Worm (Caenorhabditis elegans) whole organism, early embryonic: Measurements from ENCODE around the gene rabx-5.

Experiments
- B0310.2 ChIP-seq: sonication (generic microtip); optimal IDR thresholded peaks from 2 replicates; lab custom pipeline; 2016; ENCODE audit warnings: mild to moderate bottlenecking, missing genetic modification characterization, missing compliant biosample characterization
- F13C5.2 ChIP-seq: sonication (generic microtip); optimal IDR thresholded peaks from 2 replicates; lab custom pipeline; 2017; ENCODE audit warnings: mild to moderate bottlenecking, missing genetic modification characterization, inconsistent platforms, missing compliant biosample characterization
- aly-1 ChIP-seq: sonication (generic microtip); optimal IDR thresholded peaks from 2 replicates; lab custom pipeline; 2016; ENCODE audit warnings: missing genetic modification characterization, missing compliant biosample characterization
- ama-1 ChIP-seq: fragments of 150-350 bp; optimal IDR thresholded peaks from 2 replicates; lab custom pipeline; 2014
- ceh-13 ChIP-seq: fragments of 200-800 bp; sonication (Bioruptor generic); optimal IDR thresholded peaks from 2 replicates; lab custom pipeline; 2018; ENCODE audit warnings: mild to moderate bottlenecking, missing genetic modification characterization, missing compliant biosample characterization
- ceh-36 ChIP-seq: sonication (generic microtip); optimal IDR thresholded peaks from 2 replicates; lab custom pipeline; 2016; ENCODE audit warnings: missing genetic modification characterization, inconsistent platforms, missing compliant biosample characterization
- ets-7 ChIP-seq: sonication (generic microtip); optimal IDR thresholded peaks from 2 replicates; lab custom pipeline; 2016; ENCODE audit warnings: missing genotype, missing genetic modification characterization, missing compliant biosample characterization
- flt-1 ChIP-seq: fragments of 200-800 bp; sonication (Bioruptor generic); IDR thresholded peaks from 2 replicates; pipeline ENCODE4 v1.3.6; 2022; ENCODE audit warnings: missing genetic modification characterization, missing compliant biosample characterization
- hmbx-1 ChIP-seq: sonication (generic microtip); optimal IDR thresholded peaks from 2 replicates; lab custom pipeline; 2016; ENCODE audit warnings: mild to moderate bottlenecking, missing genetic modification characterization, missing compliant biosample characterization
- hmg-4 ChIP-seq: fragments of 200-800 bp; sonication (Bioruptor generic); optimal IDR thresholded peaks from 2 replicates; lab custom pipeline; 2018; ENCODE audit warnings: mild to moderate bottlenecking, missing genetic modification characterization, missing compliant biosample characterization
- hnd-1 ChIP-seq: sonication (generic microtip); optimal IDR thresholded peaks from 2 replicates; lab custom pipeline; 2016; ENCODE audit warnings: missing genetic modification characterization, missing compliant biosample characterization
- pes-1 ChIP-seq: fragments of 200-800 bp; sonication (Bioruptor generic); IDR thresholded peaks from 2 replicates; pipeline ENCODE4 v1.3.6; 2022; ENCODE audit warnings: missing genetic modification reagents, missing genetic modification characterization, missing compliant biosample characterization
- scrt-1 ChIP-seq: fragments of 200-800 bp; sonication (Bioruptor generic); IDR thresholded peaks from 2 replicates; pipeline ENCODE4 v1.3.6; 2022; ENCODE audit warnings: missing genetic modification characterization, missing compliant biosample characterization
- sea-1 ChIP-seq: fragments of 200-800 bp; sonication (Bioruptor generic); conservative IDR thresholded peaks from 2 replicates; pipeline ENCODE4 v1.3.6; 2022; ENCODE audit warnings: missing genetic modification characterization, missing compliant biosample characterization
- tbx-11 ChIP-seq: fragments of 200-800 bp; sonication (Bioruptor generic); IDR thresholded peaks from 2 replicates; pipeline ENCODE4 v1.3.6; 2022; ENCODE audit warnings: missing genetic modification characterization, missing compliant biosample characterization
- tbx-37 ChIP-seq: fragments of 200-800 bp; sonication (Bioruptor generic); conservative IDR thresholded peaks from 2 replicates; pipeline ENCODE4 v1.3.6; 2022; ENCODE audit warnings: missing genetic modification reagents, missing genetic modification characterization, missing compliant biosample characterization
- tra-4 ChIP-seq: sonication (generic microtip); optimal IDR thresholded peaks from 2 replicates; lab custom pipeline; 2017; ENCODE audit warnings: missing genetic modification characterization, missing compliant biosample characterization

Gene rabx-5

ce11 chrIII:10637933-10638332, 32.8 kb downstream of the rabx-5 start:
- TF ChIP-seq ceh-36 (tag; lab: Kevin White, UChicago) (no peak), aly-1 (tag; lab: Kevin White, UChicago) (no peak), scrt-1 (GFP tag; lab: Robert Waterston, UW) (no peak), hmbx-1 (tag; lab: Kevin White, UChicago) (no peak), hmg-4 (GFP tag; lab: Kevin White, UChicago) (no peak), sea-1 (no peak), hnd-1 (tag; lab: Kevin White, UChicago) (no peak), B0310.2 (tag; lab: Kevin White, UChicago) (no peak), F13C5.2 (tag; lab: Kevin White, UChicago) (no peak), flt-1 (GFP tag; lab: Robert Waterston, UW) (no peak), pes-1 (GFP tag; lab: Robert Waterston, UW) (no peak), tra-4 (tag; lab: Kevin White, UChicago) (no peak), tbx-37 (no peak), ama-1 (lab: Kevin White, UChicago) (no peak)

DNA sequence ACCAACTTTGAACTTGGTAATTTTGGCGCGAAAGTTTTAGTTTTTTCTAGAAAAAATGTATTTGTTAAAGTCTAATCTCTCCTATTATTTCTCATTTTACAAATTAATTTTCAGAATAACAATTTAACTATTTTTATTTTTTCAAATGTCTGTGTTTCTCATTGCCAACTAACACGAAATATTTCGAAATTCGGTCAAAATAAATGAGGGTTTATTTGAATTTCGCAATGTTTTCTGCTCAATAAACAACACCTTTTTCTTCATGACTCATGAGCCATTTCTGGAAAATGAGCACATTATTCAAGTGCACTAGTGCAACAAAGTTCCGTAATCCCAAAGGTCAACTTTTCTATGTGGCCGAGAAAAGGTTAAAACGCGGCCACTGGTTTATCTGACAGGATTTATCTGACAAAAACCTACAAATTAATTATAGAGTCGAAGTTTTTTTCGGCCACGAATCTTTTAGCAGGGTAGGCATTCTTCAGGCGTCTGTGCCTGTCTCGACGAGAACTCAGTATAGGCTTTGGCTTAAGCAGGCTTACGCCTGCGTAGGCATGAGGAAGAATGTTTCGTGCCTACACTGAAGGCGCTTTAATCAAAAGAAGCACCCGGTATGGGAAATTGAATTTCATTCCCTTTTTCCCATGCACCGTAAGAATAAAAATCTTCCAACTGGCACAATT, 33.3 kb downstream of the rabx-5 start, which contains the start of gene Y39A1A.27:
Gene Y39A1A.27, plus strand, starts transcription at position 633 of the 683 bp plus-strand sequence.
- no peak for TF ChIP-seq tbx-11 (GFP tag; lab: Robert Waterston, UW)
- no peak for TF ChIP-seq hmg-4 (GFP tag; lab: Kevin White, UChicago)
- TF ChIP-seq B0310.2 (tag; lab: Kevin White, UChicago): no peak
- TF ChIP-seq sea-1: no peak
- no peak for TF ChIP-seq aly-1 (tag; lab: Kevin White, UChicago)
- no peak for TF ChIP-seq pes-1 (GFP tag; lab: Robert Waterston, UW)
- no peak for TF ChIP-seq tra-4 (tag; lab: Kevin White, UChicago)

ce11 chrIII:10642781-10643180, 37.6 kb downstream of the rabx-5 start, which contains the start of the genes dhs-11 and orc-1:
Gene dhs-11 (minus strand): TSS chrIII:10642865.
Gene orc-1 (plus strand): TSS chrIII:10643129.
- TF ChIP-seq pes-1 (GFP tag; lab: Robert Waterston, UW) (no peak), hnd-1 (tag; lab: Kevin White, UChicago) (no peak), ceh-36 (tag; lab: Kevin White, UChicago) (no peak), ceh-13 (GFP tag; lab: Kevin White, UChicago) (no peak), tbx-37 (no peak), B0310.2 (tag; lab: Kevin White, UChicago) (no peak), flt-1 (GFP tag; lab: Robert Waterston, UW) (no peak)

- TF ChIP-seq B0310.2 (tag; lab: Kevin White, UChicago) (no peak), scrt-1 (GFP tag; lab: Robert Waterston, UW) (no peak), ceh-13 (GFP tag; lab: Kevin White, UChicago) (no peak), hnd-1 (tag; lab: Kevin White, UChicago) (no peak), ceh-36 (tag; lab: Kevin White, UChicago) (no peak), aly-1 (tag; lab: Kevin White, UChicago) (no peak), tra-4 (tag; lab: Kevin White, UChicago) (no peak)
Measured at ce11 chrIII:10646094-10646493, 40.9 kb downstream of the rabx-5 start, which contains the start of gene orc-4. Gene orc-4 (plus strand): TSS chrIII:10646170.

DNA sequence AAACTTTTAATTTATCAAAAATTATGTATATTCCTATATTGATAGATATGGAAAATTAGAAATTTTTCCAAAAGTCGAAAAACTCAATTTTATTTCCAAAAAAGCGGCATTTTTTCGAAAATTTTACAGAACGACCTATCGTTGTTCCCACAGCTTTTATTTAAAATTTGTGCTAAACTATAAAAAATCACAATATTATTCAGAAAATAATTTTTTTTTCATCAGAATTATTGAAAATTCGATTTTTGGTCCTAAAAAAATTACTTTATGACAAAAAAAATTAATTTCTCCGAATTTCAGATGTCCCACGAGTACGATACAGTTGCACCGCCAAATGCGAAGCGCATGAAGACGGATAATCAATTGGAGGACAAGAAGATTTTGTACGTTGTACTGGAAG, 44.1 kb downstream of the rabx-5 start, which contains the start of gene emg-1:
Gene emg-1, plus strand, starts transcription at position 301 of the 400 bp plus-strand sequence.
- TF ChIP-seq hmg-4 (GFP tag; lab: Kevin White, UChicago): no peak
- no peak for TF ChIP-seq ets-7 (tag; lab: Kevin White, UChicago)
- TF ChIP-seq B0310.2 (tag; lab: Kevin White, UChicago): no peak
- no peak for TF ChIP-seq scrt-1 (GFP tag; lab: Robert Waterston, UW)
- no peak for TF ChIP-seq flt-1 (GFP tag; lab: Robert Waterston, UW)
- no peak for TF ChIP-seq ceh-36 (tag; lab: Kevin White, UChicago)
- no peak for TF ChIP-seq hnd-1 (tag; lab: Kevin White, UChicago)
- no peak for TF ChIP-seq tbx-37
- TF ChIP-seq ceh-13 (GFP tag; lab: Kevin White, UChicago): no peak
- no peak for TF ChIP-seq tra-4 (tag; lab: Kevin White, UChicago)
- no peak for TF ChIP-seq sea-1
- TF ChIP-seq hmbx-1 (tag; lab: Kevin White, UChicago): no peak
- TF ChIP-seq tbx-11 (GFP tag; lab: Robert Waterston, UW): no peak
- TF ChIP-seq aly-1 (tag; lab: Kevin White, UChicago): no peak
- TF ChIP-seq ama-1 (lab: Kevin White, UChicago): no peak
- no peak for TF ChIP-seq F13C5.2 (tag; lab: Kevin White, UChicago)
- TF ChIP-seq pes-1 (GFP tag; lab: Robert Waterston, UW): no peak

DNA sequence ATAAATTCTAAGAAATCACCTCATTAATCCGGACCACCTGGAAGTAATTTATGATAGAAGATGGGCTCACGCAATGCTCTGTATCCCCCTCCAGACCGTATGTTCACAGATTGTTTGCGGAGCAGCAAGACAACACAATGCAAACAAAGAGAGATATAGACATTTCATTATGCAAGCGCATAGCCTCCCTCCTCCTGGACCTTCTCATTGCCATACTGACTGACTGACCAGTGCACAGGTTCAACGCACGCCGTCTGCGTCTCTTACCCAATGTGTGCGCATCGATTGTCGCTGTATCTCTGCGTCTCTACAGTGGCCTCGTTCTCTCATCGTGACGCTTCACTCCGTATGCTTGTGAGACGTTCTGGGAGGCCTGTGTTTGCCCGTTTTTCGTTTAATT, 46.5 kb downstream of the rabx-5 start:
- no peak for TF ChIP-seq ets-7 (tag; lab: Kevin White, UChicago)
- no peak for TF ChIP-seq B0310.2 (tag; lab: Kevin White, UChicago)
- TF ChIP-seq flt-1 (GFP tag; lab: Robert Waterston, UW): peak; percentile 37; the same call in 1 of the 2 replicates
- peak; percentile 45 for TF ChIP-seq hmg-4 (GFP tag; lab: Kevin White, UChicago)
- TF ChIP-seq pes-1 (GFP tag; lab: Robert Waterston, UW): no peak
- no peak for TF ChIP-seq hmbx-1 (tag; lab: Kevin White, UChicago)
- TF ChIP-seq F13C5.2 (tag; lab: Kevin White, UChicago): peak; percentile 41

DNA sequence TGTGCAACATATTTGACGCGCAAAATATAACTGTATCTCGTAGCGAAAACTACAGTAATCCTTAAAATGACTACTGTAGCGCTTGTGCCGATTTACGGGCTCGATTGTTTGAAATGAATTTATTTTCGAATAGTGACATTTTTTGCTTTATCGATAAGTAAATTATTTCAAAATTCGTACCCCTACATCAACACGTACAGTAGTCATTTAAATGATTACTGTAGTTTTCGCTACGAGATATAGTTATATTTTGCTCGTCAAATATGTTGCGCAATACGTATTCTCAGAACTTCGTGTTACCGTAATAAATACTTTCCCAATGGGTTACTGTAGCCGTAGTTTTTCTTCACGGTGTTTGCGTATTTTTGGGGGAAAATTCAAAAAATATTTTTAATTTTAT, 47.7 kb downstream of the rabx-5 start:
- no peak for TF ChIP-seq tbx-37
- TF ChIP-seq B0310.2 (tag; lab: Kevin White, UChicago): no peak
- TF ChIP-seq tra-4 (tag; lab: Kevin White, UChicago): no peak
